Worm (Caenorhabditis elegans): ENCODE data around the gene snet-1.

The snet-1 gene

ce11 chrX:3689155-3689719, 20.5 kb upstream of the snet-1 start, which contains the start of gene tag-278:
tag-278 (minus strand) TSS chrX:3689205.
- TF ChIP-seq rnt-1 (tag; optimal IDR thresholded peaks at IDR 0.05): peak; percentile 59
- TF ChIP-seq Y22D7AL.16 (tag; optimal IDR thresholded peaks at IDR 0.05): no peak
- no peak for TF ChIP-seq ref-2 (tag; optimal IDR thresholded peaks at IDR 0.05)
- TF ChIP-seq gmeb-2 (tag; optimal IDR thresholded peaks at IDR 0.05): no peak
- TF ChIP-seq sox-2 (GFP tag; IDR thresholded peaks at IDR 0.05): no peak
- no peak for TF ChIP-seq ceh-48 (tag; optimal IDR thresholded peaks at IDR 0.05)
- no peak for TF ChIP-seq K09A11.1 (tag; optimal IDR thresholded peaks at IDR 0.05; ENCODE audit: insufficient read depth)
- no peak for TF ChIP-seq fkh-10 (GFP tag; optimal IDR thresholded peaks at IDR 0.05)
- TF ChIP-seq ama-1 (optimal IDR thresholded peaks at IDR 0.05): no peak
- no peak for TF ChIP-seq pha-4 (tag; optimal IDR thresholded peaks at IDR 0.05)
- TF ChIP-seq ceh-9 (tag; optimal IDR thresholded peaks at IDR 0.05): no peak
- no peak for TF ChIP-seq pag-3 (tag; optimal IDR thresholded peaks at IDR 0.05; ENCODE audit: borderline replicate concordance)
- peak; percentile 84 for TF ChIP-seq unc-55 (GFP tag; optimal IDR thresholded peaks at IDR 0.05)
- TF ChIP-seq lin-11 (tag; optimal IDR thresholded peaks at IDR 0.05): no peak
- no peak for TF ChIP-seq dmd-4 (tag; optimal IDR thresholded peaks at IDR 0.05; ENCODE audit: borderline replicate concordance)
- TF ChIP-seq ceh-6 (GFP tag; optimal IDR thresholded peaks at IDR 0.05): no peak
- no peak for TF ChIP-seq lim-6 (tag; optimal IDR thresholded peaks at IDR 0.05)
- TF ChIP-seq fax-1 (tag; optimal IDR thresholded peaks at IDR 0.05): no peak
- TF ChIP-seq ttx-3 (tag; optimal IDR thresholded peaks at IDR 0.05): no peak
- TF ChIP-seq ceh-30 (tag; optimal IDR thresholded peaks at IDR 0.05): no peak
- TF ChIP-seq ceh-34 (tag; optimal IDR thresholded peaks at IDR 0.05): peak; percentile 11
- TF ChIP-seq ceh-2 (tag; optimal IDR thresholded peaks at IDR 0.05): no peak
- no peak for TF ChIP-seq ceh-14 (tag; optimal IDR thresholded peaks at IDR 0.05)
- peak; percentile 4 for TF ChIP-seq pat-9 (tag; optimal IDR thresholded peaks at IDR 0.05)
- TF ChIP-seq pros-1 (tag; optimal IDR thresholded peaks at IDR 0.05): no peak
- no peak for TF ChIP-seq hlh-8 (tag; optimal IDR thresholded peaks at IDR 0.05)
- TF ChIP-seq syd-9 (tag; optimal IDR thresholded peaks at IDR 0.05): no peak
- no peak for TF ChIP-seq pax-1 (tag; optimal IDR thresholded peaks at IDR 0.05)
- TF ChIP-seq hlh-6 (tag; optimal IDR thresholded peaks at IDR 0.05): no peak
- TF ChIP-seq odd-2 (tag; optimal IDR thresholded peaks at IDR 0.05): no peak
- TF ChIP-seq tbx-7 (tag; optimal IDR thresholded peaks at IDR 0.05): no peak
- TF ChIP-seq nfya-1 (tag; optimal IDR thresholded peaks at IDR 0.05): peak; percentile 39
- no peak for TF ChIP-seq ceh-22 (tag; optimal IDR thresholded peaks at IDR 0.05)
- TF ChIP-seq ceh-18 (tag; optimal IDR thresholded peaks at IDR 0.05): peak; percentile 77
- TF ChIP-seq ceh-19 (GFP tag; optimal IDR thresholded peaks at IDR 0.05): no peak
- TF ChIP-seq ceh-31 (tag; optimal IDR thresholded peaks at IDR 0.05): peak; percentile 23
- TF ChIP-seq che-1 (tag; optimal IDR thresholded peaks at IDR 0.05): no peak
- no peak for TF ChIP-seq npax-4 (tag; optimal IDR thresholded peaks at IDR 0.05)

- TF ChIP-seq ceh-31 (tag; optimal IDR thresholded peaks at IDR 0.05): no peak
- TF ChIP-seq hlh-13 (GFP tag; optimal IDR thresholded peaks at IDR 0.05): no peak
- no peak for TF ChIP-seq elt-2 (tag; optimal IDR thresholded peaks at IDR 0.05)
- no peak for TF ChIP-seq mec-3 (tag; optimal IDR thresholded peaks at IDR 0.05; ENCODE audit: borderline replicate concordance)
- no peak for TF ChIP-seq hlh-6 (tag; optimal IDR thresholded peaks at IDR 0.05)
- no peak for TF ChIP-seq pqm-1 (tag; optimal IDR thresholded peaks at IDR 0.05)
These were observed 17.7 kb upstream of the snet-1 start for ce11 chrX:3686420-3686819.

Measured in whole organism, late embryonic.